Fruit fly (Drosophila melanogaster) ovary, adult (tissue): ENCODE results near the gene CG8036.
A peak's percentile ranks its signal among the peaks of the same experiment; 100 is the strongest.

ENCODE experiments used
- CG17801 ChIP-seq: fragments of 200-800 bp; optimal IDR thresholded peaks from 2 replicates; lab custom pipeline; 2019; ENCODE audit warnings: missing biosample characterization, mild to moderate bottlenecking, missing genetic modification characterization, moderate library complexity; ENCODE audit not compliant: partially characterized antibody

CG8036 gene

dm6 chr3R:8667568-8667967, at the start of gene CG8036:
CG8036 (plus strand) TSS chr3R:8667868.
- no peak for TF ChIP-seq CG17801 (GFP tag; lab: Kevin White, UChicago)

dm6 chr3R:8619089-8619488, 48.6 kb upstream of the CG8036 start:
- TF ChIP-seq CG17801 (GFP tag; lab: Kevin White, UChicago): no peak

dm6 chr3R:8620737-8621136, 46.9 kb upstream of the CG8036 start:
- no peak for TF ChIP-seq CG17801 (GFP tag; lab: Kevin White, UChicago)

DNA sequence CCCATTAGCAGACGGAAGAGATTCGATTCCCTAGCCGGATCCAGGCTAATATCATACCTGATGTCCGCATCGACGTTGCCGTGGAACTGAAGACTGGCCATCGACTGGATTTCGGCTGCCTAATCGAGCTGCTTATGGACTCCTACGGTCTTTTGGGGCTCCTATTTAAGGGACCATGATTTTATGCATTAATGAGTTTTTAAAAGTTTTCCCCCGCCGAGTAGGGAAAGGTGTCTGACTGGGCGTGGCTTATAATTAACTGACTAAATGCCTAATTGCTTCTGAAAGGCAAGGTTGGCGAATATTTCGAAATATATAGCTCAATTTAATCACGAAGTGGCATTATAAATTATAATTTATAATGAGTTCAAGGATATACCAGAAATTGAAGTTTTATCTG, 31.9 kb upstream of the CG8036 start, which contains the start of gene Or85e:
TSS of gene Or85e (minus strand) at position 101 of the 400 bp plus-strand sequence.
- no peak for TF ChIP-seq CG17801 (GFP tag; lab: Kevin White, UChicago)

DNA sequence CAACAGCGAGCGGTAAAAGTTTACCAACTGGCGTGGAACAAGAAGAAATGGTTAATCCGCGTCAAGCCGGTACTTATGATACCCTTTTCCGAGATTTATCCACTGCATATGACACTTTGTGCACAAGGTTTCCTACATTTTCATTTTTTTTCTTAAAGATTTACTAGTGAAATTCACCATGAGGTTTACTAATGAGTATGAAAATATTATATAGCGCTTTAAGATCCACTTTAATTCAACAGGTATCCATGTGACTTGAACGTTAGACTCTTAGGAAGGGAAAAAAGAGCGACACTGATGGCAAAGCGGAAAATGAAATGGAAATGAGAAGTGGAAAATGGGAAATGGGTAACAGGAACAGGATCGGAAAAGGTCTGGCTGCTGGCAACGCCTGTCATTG, 29.0 kb upstream of the CG8036 start:
- no peak for TF ChIP-seq CG17801 (GFP tag; lab: Kevin White, UChicago)

DNA sequence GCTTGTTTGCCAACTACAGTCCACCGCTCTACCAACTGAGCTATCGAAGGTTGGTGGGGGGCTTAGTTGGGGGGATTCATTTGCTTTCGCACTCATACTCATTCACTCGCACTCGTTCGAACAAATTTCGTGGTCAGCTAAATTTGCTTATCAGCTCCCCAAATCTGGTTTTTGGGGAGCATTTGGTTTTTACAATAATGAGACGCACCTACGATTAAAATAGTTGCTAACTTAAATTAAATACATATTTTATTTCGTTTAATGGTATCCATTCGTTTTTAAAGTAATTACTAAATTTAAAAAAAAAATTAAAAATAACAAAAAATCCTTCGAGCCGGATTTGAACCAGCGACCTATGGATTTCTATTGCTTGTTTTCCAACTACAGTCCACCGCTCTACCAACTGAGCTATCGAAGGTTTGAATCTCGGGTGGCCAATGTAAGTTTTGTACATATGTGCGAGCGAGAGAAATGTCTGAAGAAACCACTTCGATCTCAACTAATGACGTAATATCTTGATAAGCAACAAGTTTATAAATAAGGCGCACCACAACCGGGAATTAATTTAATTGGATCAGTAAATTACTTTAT, 25.2 kb upstream of the CG8036 start:
- TF ChIP-seq CG17801 (GFP tag; lab: Kevin White, UChicago): no peak

dm6 chr3R:8645580-8646220, 22.0 kb upstream of the CG8036 start, which contains the start of gene Cyp313b1:
Cyp313b1 (minus strand) TSS chr3R:8645650.
- TF ChIP-seq CG17801 (GFP tag; lab: Kevin White, UChicago): no peak

DNA sequence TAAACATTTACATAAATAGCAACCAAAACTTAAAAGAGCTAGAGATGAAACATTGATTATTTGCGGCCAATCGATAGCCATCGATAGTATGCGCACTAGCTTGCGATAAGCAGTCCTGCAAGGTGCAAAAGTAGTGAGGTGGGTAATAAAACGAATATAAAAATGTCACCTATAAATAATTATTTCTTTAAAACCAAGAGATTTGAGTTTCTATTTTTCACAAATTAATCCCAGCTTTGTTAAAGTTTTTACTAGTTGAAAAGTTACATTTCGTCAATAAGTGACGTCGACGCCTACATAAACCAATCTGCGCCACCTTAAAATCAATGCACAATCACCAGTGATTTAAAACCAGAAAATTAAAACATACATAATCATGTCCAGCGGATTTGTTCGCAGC, 16.9 kb upstream of the CG8036 start, which contains the start of the genes Mkk4 and SLIRP2:
TSS of gene Mkk4 (minus strand) at position 56 of the 400 bp plus-strand sequence.
TSS of gene SLIRP2 (plus strand) at position 344 of the 400 bp plus-strand sequence.
- TF ChIP-seq CG17801 (GFP tag; lab: Kevin White, UChicago): peak; percentile 99

DNA sequence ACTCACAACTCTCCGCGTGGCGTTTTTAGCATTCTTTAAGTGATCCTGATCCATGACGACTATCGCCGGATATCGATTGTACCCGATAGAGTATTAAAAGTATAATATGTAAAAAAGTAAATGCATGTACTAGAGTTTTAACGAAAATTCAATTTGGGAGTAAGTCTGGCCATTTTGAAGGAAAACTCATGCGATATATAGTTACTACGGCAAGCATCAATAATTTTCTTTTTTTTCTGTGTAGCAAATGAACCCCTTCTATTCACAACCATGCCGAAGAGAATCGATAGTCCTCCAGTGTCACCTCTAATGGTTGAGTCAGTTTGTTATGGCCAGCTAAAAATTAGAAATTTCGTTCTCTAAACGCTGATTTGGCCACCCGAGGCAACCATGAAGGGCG, 14.9 kb upstream of the CG8036 start, which contains the start of the genes Sys1 and Dhod:
TSS of gene Sys1 (plus strand) at position 91 of the 400 bp plus-strand sequence.
TSS of gene Dhod (minus strand) at position 186 of the 400 bp plus-strand sequence.
- TF ChIP-seq CG17801 (GFP tag; lab: Kevin White, UChicago): peak; percentile 79

dm6 chr3R:8654058-8654457, 13.6 kb upstream of the CG8036 start:
- no peak for TF ChIP-seq CG17801 (GFP tag; lab: Kevin White, UChicago)

dm6 chr3R:8654666-8655065, 13.0 kb upstream of the CG8036 start, which contains the start of gene CG42489:
CG42489 (minus strand) TSS chr3R:8654766.
- TF ChIP-seq CG17801 (GFP tag; lab: Kevin White, UChicago): no peak

- TF ChIP-seq CG17801 (GFP tag; lab: Kevin White, UChicago): no peak
These were observed 9.0 kb upstream of the CG8036 start for dm6 chr3R:8658688-8659087.

DNA sequence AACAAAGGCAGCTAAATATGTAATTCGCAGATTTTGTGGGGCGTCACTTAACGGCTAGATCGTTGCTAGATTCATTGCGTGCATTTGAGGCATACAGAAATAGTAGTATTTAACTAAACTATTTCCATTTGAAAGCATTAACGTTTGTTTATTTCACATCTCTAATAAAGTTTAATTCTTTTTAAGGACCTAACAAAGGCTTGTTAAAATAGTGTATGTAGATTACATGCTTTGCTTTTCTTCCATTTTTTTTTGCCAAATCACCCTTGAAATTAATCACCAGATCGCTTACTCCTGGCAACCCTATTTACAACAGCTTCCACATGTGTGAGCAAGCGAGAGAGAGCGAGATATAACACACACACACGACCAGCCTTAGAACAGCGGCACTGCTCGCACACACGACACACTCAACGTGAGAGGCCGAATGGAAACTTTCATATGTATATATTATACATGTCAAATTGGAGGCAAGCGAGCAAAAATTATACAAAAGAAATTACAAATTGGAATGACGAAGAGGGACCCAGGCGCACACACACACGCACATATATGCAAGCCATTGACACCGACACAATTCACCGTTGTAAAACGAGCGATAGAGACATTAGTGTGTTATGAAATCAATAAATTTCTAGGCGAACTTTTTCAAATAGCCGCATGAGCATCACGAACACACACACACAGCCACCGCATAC, 8.3 kb upstream of the CG8036 start:
- peak; percentile 51 for TF ChIP-seq CG17801 (GFP tag; lab: Kevin White, UChicago)

DNA sequence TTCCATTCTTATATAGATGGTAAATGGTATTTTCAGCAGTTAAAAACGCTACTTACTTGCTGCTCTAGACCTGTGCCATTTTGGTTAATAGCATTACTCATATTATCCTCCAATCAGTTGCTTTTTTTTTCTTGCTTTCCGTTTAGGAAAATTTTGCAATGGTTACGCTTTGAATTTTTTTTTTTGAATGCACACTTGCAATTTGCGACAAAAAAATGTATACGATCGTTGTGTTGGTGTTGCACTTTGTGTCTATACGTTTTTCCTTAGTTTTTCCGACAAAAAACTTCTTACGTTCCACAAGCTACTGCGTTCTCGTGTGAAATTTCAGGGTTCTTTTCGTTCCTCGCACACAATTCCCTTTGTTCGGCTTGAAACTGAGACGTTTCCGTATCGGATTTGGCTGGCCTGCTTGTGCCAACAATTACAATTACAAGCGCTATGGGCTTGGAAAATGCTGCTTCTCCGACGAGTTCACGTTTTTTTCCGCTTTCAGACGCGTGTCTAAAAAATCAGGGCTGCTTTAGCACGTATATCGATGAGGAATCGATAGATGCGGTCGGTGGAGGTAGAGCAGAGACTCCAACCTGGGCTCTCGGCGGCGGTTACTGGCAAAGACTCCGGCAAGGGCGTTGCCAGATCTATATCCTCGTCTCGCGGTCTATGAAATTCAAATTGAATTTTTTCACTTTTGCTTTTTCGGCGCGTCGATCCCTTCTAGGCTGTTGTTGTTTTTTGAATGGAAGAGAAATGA, 7.6 kb upstream of the CG8036 start:
- TF ChIP-seq CG17801 (GFP tag; lab: Kevin White, UChicago): peak; percentile 41
